Fruit fly (Drosophila melanogaster) Kc167 (cell line): ENCODE measurements around the gene Ttc26.

Source experiments
- Sin3A ChIP-seq: fragments of >200 bp; optimal IDR thresholded peaks from 2 replicates; lab custom pipeline; 2018; ENCODE audit warnings: missing external identifiers
- h ChIP-seq: fragments of >200 bp; optimal IDR thresholded peaks from 3 replicates; lab custom pipeline; 2018; ENCODE audit warnings: missing external identifiers
- insv ChIP-seq: fragments of >200 bp; optimal IDR thresholded peaks from 3 replicates; lab custom pipeline; 2018; ENCODE audit warnings: missing external identifiers
- psq ChIP-seq: fragments of >200 bp; optimal IDR thresholded peaks from 2 replicates; lab custom pipeline; 2017; ENCODE audit warnings: missing external identifiers

DNA sequence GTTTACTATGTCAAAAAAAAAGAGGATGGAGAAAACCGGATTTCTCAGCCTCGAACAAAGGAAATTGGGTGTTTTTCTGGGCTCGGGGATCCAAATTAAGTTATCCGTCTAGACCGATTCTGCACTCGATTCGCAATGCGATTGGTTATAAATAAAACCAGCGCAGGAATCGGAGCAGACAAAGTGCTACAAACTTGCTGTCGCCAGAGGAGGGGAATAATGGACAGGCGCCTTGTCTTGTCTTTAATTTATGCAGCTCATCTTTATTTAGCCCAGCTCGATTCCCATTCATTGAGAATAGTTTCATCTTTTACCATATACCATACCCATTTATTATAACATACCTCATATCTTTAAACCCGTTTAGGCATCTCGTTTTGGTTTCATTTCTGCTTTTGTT lies 30.5 kb downstream of the Ttc26 start:
- TF ChIP-seq h (no peak), insv (lab: Kevin White, UChicago) (no peak), psq (lab: Kevin White, UChicago) (no peak), Sin3A (lab: Kevin White, UChicago) (no peak)
